Worm (Caenorhabditis elegans): Measurements from ENCODE around the gene C38C10.3.

ce11 chrIII:9413340-9413739 is 27.9 kb upstream of the C38C10.3 start, which contains the start of gene T26G10.3:
- TF ChIP-seq tbp1 (GFP tag; optimal IDR thresholded peaks at IDR 0.05) (no peak), pha-4 (tag; optimal IDR thresholded peaks at IDR 0.05) (no peak), efl-1 (GFP tag; optimal IDR thresholded peaks at IDR 0.05) (no peak), ceh-79 (tag; optimal IDR thresholded peaks at IDR 0.05) (no peak), tbx-9 (tag; optimal IDR thresholded peaks at IDR 0.05; ENCODE audit: borderline replicate concordance) (no peak)

Measured in whole organism, young adult.